Fruit fly (Drosophila melanogaster) whole organism, adult: ENCODE data around the gene Gr66a.

Experiments used
- CG7045 ChIP-seq: fragments of 200-800 bp; sonication (Bioruptor generic); optimal IDR thresholded peaks from 2 replicates; lab custom pipeline; 2017; ENCODE audit warnings: missing biosample characterization, mild to moderate bottlenecking, missing genetic modification characterization
- CG7101 ChIP-seq: fragments of 200-800 bp; sonication (Bioruptor generic); optimal IDR thresholded peaks from 2 replicates; lab custom pipeline; 2018; ENCODE audit warnings: missing biosample characterization, mild to moderate bottlenecking, missing genetic modification characterization, moderate library complexity
- Clk ChIP-seq: fragments of 200-800 bp; sonication (Bioruptor generic); optimal IDR thresholded peaks from 2 replicates; lab custom pipeline; 2017; ENCODE audit warnings: missing biosample characterization, missing genetic modification characterization
- Hr96 ChIP-seq: fragments of 200-800 bp; sonication (Bioruptor generic); optimal IDR thresholded peaks from 2 replicates; lab custom pipeline; 2016; ENCODE audit warnings: missing biosample characterization, missing genetic modification characterization
- bab1 ChIP-seq: fragments of 200-800 bp; sonication (Bioruptor generic); optimal IDR thresholded peaks from 3 replicates; lab custom pipeline; 2019; ENCODE audit warnings: missing biosample characterization, mild to moderate bottlenecking, missing genetic modification characterization, moderate library complexity
- kay ChIP-seq: fragments of 200-800 bp; sonication (Bioruptor generic); peaks from one replicate; lab custom pipeline; 2016; ENCODE audit warnings: missing biosample characterization, missing genetic modification characterization, borderline replicate concordance
- ovo ChIP-seq: fragments of 200-800 bp; sonication (Bioruptor generic); optimal IDR thresholded peaks from 2 replicates; lab custom pipeline; 2016; ENCODE audit warnings: missing biosample characterization, missing genetic modification characterization
- pad ChIP-seq: fragments of 200-800 bp; sonication (Bioruptor generic); optimal IDR thresholded peaks from 3 replicates; lab custom pipeline; 2017; ENCODE audit warnings: missing biosample characterization, missing genetic modification characterization, mild to moderate bottlenecking, moderate library complexity, missing genetic modification reagents
- tj ChIP-seq: fragments of 200-800 bp; sonication (Bioruptor generic); optimal IDR thresholded peaks from 3 replicates; lab custom pipeline; 2017; ENCODE audit warnings: missing biosample characterization, mild to moderate bottlenecking, missing genetic modification characterization, moderate library complexity
- toe ChIP-seq: fragments of 200-800 bp; sonication (Bioruptor generic); optimal IDR thresholded peaks from 2 replicates; lab custom pipeline; 2016; ENCODE audit warnings: missing biosample characterization, missing genetic modification characterization

DNA sequence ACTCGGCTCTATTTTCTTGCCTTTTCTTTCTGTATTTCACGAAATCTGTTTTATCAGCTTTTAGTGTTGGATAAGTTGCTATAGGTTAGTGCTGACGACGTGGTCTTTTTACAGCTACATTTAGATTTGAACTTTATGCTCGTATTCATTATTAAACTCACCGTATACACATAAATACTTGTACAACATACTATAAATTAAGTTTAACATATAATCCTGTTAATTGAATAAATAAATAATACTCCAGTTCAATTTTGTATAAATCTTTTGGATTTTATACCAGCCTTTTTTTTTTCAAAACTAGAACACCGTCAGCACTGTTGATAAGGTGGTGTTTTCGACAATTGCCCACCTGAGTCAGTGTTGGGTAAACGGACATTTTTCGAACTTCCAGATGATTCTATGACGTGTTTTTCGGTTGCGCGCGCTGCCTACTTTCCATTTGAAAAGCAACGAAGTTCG is 2.1 kb upstream of the Gr66a start, which contains the start of gene BI-1:
- TF ChIP-seq Clk (GFP tag; lab: Kevin White, UChicago), result peak; percentile 81
- peak; percentile 80 for TF ChIP-seq CG7045 (GFP tag; lab: Kevin White, UChicago)
- TF ChIP-seq tj (GFP tag; lab: Kevin White, UChicago), result peak; percentile 76
- peak; percentile 98 for TF ChIP-seq kay (GFP tag; lab: Kevin White, UChicago)
- peak; percentile 87 for TF ChIP-seq pad (GFP tag; lab: Kevin White, UChicago)
- TF ChIP-seq CG7101, result peak; percentile 90
- TF ChIP-seq toe (GFP tag; lab: Kevin White, UChicago), result no peak
- TF ChIP-seq bab1, result peak; percentile 59
- no peak for TF ChIP-seq Hr96
- peak; percentile 28 for TF ChIP-seq ovo (GFP tag; lab: Kevin White, UChicago)
